Fruit fly (Drosophila melanogaster) whole organism, embryonic: ENCODE data around the gene Prp39.

ENCODE experiments used
- CG14014 ChIP-seq: fragments of 200-800 bp; sonication (Bioruptor generic); IDR thresholded peaks from 2 replicates; pipeline ENCODE4 v1.3.6; 2022; ENCODE audit warnings: missing biosample characterization, missing genetic modification characterization
- CG1647 ChIP-seq: fragments of 200-800 bp; sonication (Bioruptor generic); optimal IDR thresholded peaks from 3 replicates; lab custom pipeline; 2016; ENCODE audit warnings: missing biosample characterization, missing genetic modification characterization
- CG2202 ChIP-seq: fragments of 200-800 bp; sonication (Bioruptor generic); optimal IDR thresholded peaks from 2 replicates; lab custom pipeline; 2018; ENCODE audit warnings: missing biosample characterization, mild to moderate bottlenecking, missing genetic modification characterization
- Dref ChIP-seq: fragments of 200-800 bp; sonication (Bioruptor generic); IDR thresholded peaks from 2 replicates; pipeline ENCODE4 v1.3.6; 2022; ENCODE audit warnings: missing biosample characterization, missing genetic modification characterization
- E2f1 ChIP-seq: fragments of 200-800 bp; sonication (Bioruptor generic); IDR thresholded peaks from 2 replicates; pipeline ENCODE4 v1.3.6; 2022; ENCODE audit warnings: missing biosample characterization, missing genetic modification characterization
- Fer3 ChIP-seq: fragments of 200-800 bp; sonication (Bioruptor generic); optimal IDR thresholded peaks from 2 replicates; lab custom pipeline; 2018; ENCODE audit warnings: missing biosample characterization, mild to moderate bottlenecking, missing genetic modification characterization, moderate library complexity
- HLHmδ ChIP-seq: fragments of 200-800 bp; sonication (Bioruptor generic); optimal IDR thresholded peaks from 2 replicates; lab custom pipeline; 2018; ENCODE audit warnings: missing biosample characterization, mild to moderate bottlenecking, missing genetic modification characterization, moderate library complexity
- Lhr ChIP-seq: fragments of 200-800 bp; sonication (Bioruptor generic); optimal IDR thresholded peaks from 3 replicates; lab custom pipeline; 2017; ENCODE audit warnings: mild to moderate bottlenecking, missing biosample characterization, missing genetic modification reagents, missing genetic modification characterization
- Rx ChIP-seq: fragments of 200-800 bp; sonication (Bioruptor generic); IDR thresholded peaks from 2 replicates; pipeline ENCODE4 v1.3.6; 2022; ENCODE audit warnings: missing biosample characterization, missing genetic modification characterization
- amos ChIP-seq: fragments of 200-800 bp; sonication (Bioruptor generic); IDR thresholded peaks from 2 replicates; pipeline ENCODE4 v1.3.6; 2022; ENCODE audit warnings: missing biosample characterization, missing genetic modification characterization; ENCODE audit not compliant: partially characterized antibody
- az2 ChIP-seq: fragments of 200-800 bp; sonication (Bioruptor generic); optimal IDR thresholded peaks from 3 replicates; lab custom pipeline; 2016; ENCODE audit warnings: missing biosample characterization, missing genetic modification characterization

dm6 chr3R:28856140-28856539 lies 44.2 kb downstream of the Prp39 start:
- TF ChIP-seq Dref (GFP tag; lab: Robert Waterston, UW) (no peak), amos (no peak), CG2202 (tag; lab: Kevin White, UChicago) (no peak), E2f1 (GFP tag; lab: Robert Waterston, UW) (no peak), az2 (no peak), Lhr (GFP tag; lab: Kevin White, UChicago) (no peak), Rx (GFP tag; lab: Robert Waterston, UW) (no peak), HLHmδ (GFP tag; lab: Kevin White, UChicago) (no peak), CG1647 (GFP tag; lab: Kevin White, UChicago) (no peak), CG14014 (GFP tag; lab: Robert Waterston, UW) (no peak), Fer3 (no peak)
